Fruit fly (Drosophila melanogaster): Measurements from ENCODE around the gene Meics.

Meics gene

dm6 chr3L:13957212-13957668, 7.3 kb downstream of the Meics start (continued):
- TF ChIP-seq CG9215 (GFP tag; IDR thresholded peaks at IDR 0.05) (no peak), dmrt11E (tag; optimal IDR thresholded peaks at IDR 0.05) (peak; percentile 87), nerfin-2 (GFP tag; IDR thresholded peaks at IDR 0.05; ENCODE audit: partially characterized antibody) (no peak), oc (tag; optimal IDR thresholded peaks at IDR 0.05) (peak; percentile 57), CG10979 (tag; optimal IDR thresholded peaks at IDR 0.05) (peak; percentile 87), CG18764 (GFP tag; optimal IDR thresholded peaks at IDR 0.05) (peak; percentile 32), zfh2 (GFP tag; optimal IDR thresholded peaks at IDR 0.05) (no peak), Tbp (GFP tag; optimal IDR thresholded peaks at IDR 0.05) (no peak), Jarid2 (GFP tag; optimal IDR thresholded peaks at IDR 0.05) (peak; percentile 53), YL-1 (GFP tag; optimal IDR thresholded peaks at IDR 0.05) (peak; percentile 4), Bdp1 (GFP tag; optimal IDR thresholded peaks at IDR 0.05) (no peak), dimm (GFP tag; IDR thresholded peaks at IDR 0.05) (no peak), CG6689 (GFP tag; IDR thresholded peaks at IDR 0.05) (peak; percentile 75), prd (optimal IDR thresholded peaks at IDR 0.05) (no peak), prd (GFP tag; IDR thresholded peaks at IDR 0.05) (peak; percentile 51; the same call in 1 of the 3 replicates), CG8944 (GFP tag; optimal IDR thresholded peaks at IDR 0.05) (no peak), dmrt99B (tag; optimal IDR thresholded peaks at IDR 0.05) (peak; percentile 84), Aef1 (GFP tag; IDR thresholded peaks at IDR 0.05) (peak; percentile 38; the same call in 1 of the 3 replicates), CG8359 (GFP tag; optimal IDR thresholded peaks at IDR 0.05; ENCODE audit: borderline replicate concordance) (peak; percentile 39), ftz-f1 (GFP tag; optimal IDR thresholded peaks at IDR 0.05) (no peak), Dp (GFP tag; optimal IDR thresholded peaks at IDR 0.05) (no peak), CG11085 (GFP tag; IDR thresholded peaks at IDR 0.05) (no peak), Usf (GFP tag; optimal IDR thresholded peaks at IDR 0.05) (peak; percentile 40), ase (GFP tag; IDR thresholded peaks at IDR 0.05) (no peak), CG17612 (GFP tag; IDR thresholded peaks at IDR 0.05) (no peak), fu2 (GFP tag; optimal IDR thresholded peaks at IDR 0.05) (no peak), Deaf1 (tag; optimal IDR thresholded peaks at IDR 0.05) (peak; percentile 34), Myb (GFP tag; optimal IDR thresholded peaks at IDR 0.05) (no peak), inv (GFP tag; IDR thresholded peaks at IDR 0.05; ENCODE audit: partially characterized antibody) (no peak), Sry-β (GFP tag; optimal IDR thresholded peaks at IDR 0.05) (peak; percentile 20), exex (tag; optimal IDR thresholded peaks at IDR 0.05) (peak; percentile 16), vvl (GFP tag; IDR thresholded peaks at IDR 0.05) (peak; percentile 42; the same call in 1 of the 2 replicates), CG10565 (GFP tag; optimal IDR thresholded peaks at IDR 0.05) (peak; percentile 4), row (GFP tag; IDR thresholded peaks at IDR 0.05) (peak; percentile 59), ap (GFP tag; IDR thresholded peaks at IDR 0.05) (peak; percentile 28; the same call in 1 of the 2 replicates), MTF-1 (GFP tag; optimal IDR thresholded peaks at IDR 0.05; ENCODE audit: borderline replicate concordance) (no peak), Sin3A (optimal IDR thresholded peaks at IDR 0.05) (no peak), btn (GFP tag; optimal IDR thresholded peaks at IDR 0.05) (no peak), NK7.1 (GFP tag; optimal IDR thresholded peaks at IDR 0.05) (no peak), CG15514 (GFP tag; optimal IDR thresholded peaks at IDR 0.05) (no peak), grau (tag; optimal IDR thresholded peaks at IDR 0.05) (peak; percentile 66), CG13123 (GFP tag; optimal IDR thresholded peaks at IDR 0.05) (no peak), CG33213 (GFP tag; optimal IDR thresholded peaks at IDR 0.05) (no peak), CG34376 (GFP tag; optimal IDR thresholded peaks at IDR 0.05) (no peak), CG31365 (tag; optimal IDR thresholded peaks at IDR 0.05) (no peak), CG8388 (GFP tag; optimal IDR thresholded peaks at IDR 0.05) (peak; percentile 64), Ada2b (GFP tag; IDR thresholded peaks at IDR 0.05) (no peak), CG5180 (GFP tag; optimal IDR thresholded peaks at IDR 0.05) (peak; percentile 53), toy (GFP tag; IDR thresholded peaks at IDR 0.05) (no peak), danr (GFP tag; IDR thresholded peaks at IDR 0.05) (no peak), Hmr (GFP tag; optimal IDR thresholded peaks at IDR 0.05) (no peak), Dip3 (GFP tag; optimal IDR thresholded peaks at IDR 0.05) (no peak)

Measured in whole organism, embryonic.